Worm (Caenorhabditis elegans) whole organism, L4 larva: ENCODE results near the gene Y97E10AR.8.

ENCODE experiments used
- D1046.2 ChIP-seq: fragments of 200-800 bp; sonication (Bioruptor generic); IDR thresholded peaks from 2 replicates; pipeline ENCODE4 v1.3.6; 2022; ENCODE audit warnings: missing genetic modification characterization, missing compliant biosample characterization
- F26F4.8 ChIP-seq: fragments of 200-800 bp; sonication (Bioruptor generic); conservative IDR thresholded peaks from 2 replicates; pipeline ENCODE4 v1.3.6; 2022; ENCODE audit warnings: missing genetic modification characterization, missing compliant biosample characterization
- F37D6.2 ChIP-seq: sonication (generic microtip); optimal IDR thresholded peaks from 2 replicates; lab custom pipeline; 2016; ENCODE audit warnings: mild to moderate bottlenecking, missing genetic modification characterization, missing compliant biosample characterization
- F49E8.2 ChIP-seq: sonication (generic microtip); optimal IDR thresholded peaks from 2 replicates; lab custom pipeline; 2016; ENCODE audit warnings: missing compliant biosample characterization, mild to moderate bottlenecking, missing genetic modification characterization, borderline replicate concordance
- ZK337.2 ChIP-seq: fragments of 200-800 bp; sonication (Bioruptor generic); IDR thresholded peaks from 2 replicates; pipeline ENCODE4 v1.3.6; 2022; ENCODE audit warnings: missing genetic modification reagents, missing genetic modification characterization, missing compliant biosample characterization
- ama-1 ChIP-seq: fragments of 150-350 bp; optimal IDR thresholded peaks from 2 replicates; lab custom pipeline; 2014; ENCODE audit warnings: inconsistent platforms, mixed read lengths
- attf-4 ChIP-seq: sonication (generic microtip); optimal IDR thresholded peaks from 3 replicates; lab custom pipeline; 2017; ENCODE audit warnings: missing biosample characterization, missing genetic modification characterization
- ces-1 ChIP-seq: fragments of 150-350 bp; sonication (generic microtip); optimal IDR thresholded peaks from 4 replicates; lab custom pipeline; 2014; ENCODE audit warnings: missing biosample characterization, missing genetic modification reagents, missing genetic modification characterization
- ctbp-1 ChIP-seq: fragments of 200-800 bp; sonication (Bioruptor generic); IDR thresholded peaks from 2 replicates; pipeline ENCODE4 v1.3.6; 2022; ENCODE audit warnings: missing genetic modification reagents, missing genetic modification characterization, missing compliant biosample characterization
- daf-16 ChIP-seq, 3 experiments: sonication (generic microtip); optimal IDR thresholded peaks; 2 replicates each; lab custom pipeline; 2016 to 2017; ENCODE audit warnings: missing genetic modification characterization in 3 of 3, missing genetic modification reagents in 3 of 3, mild to moderate bottlenecking in 2 of 3, missing compliant biosample characterization in 2 of 3, missing biosample characterization in 1 of 3, moderate library complexity in 1 of 3
- dmd-6 ChIP-seq: fragments of 200-800 bp; sonication (Bioruptor generic); IDR thresholded peaks from 2 replicates; pipeline ENCODE4 v1.3.6; 2022; ENCODE audit warnings: missing genetic modification reagents, missing genetic modification characterization, missing compliant biosample characterization
- dve-1 ChIP-seq: sonication (generic microtip); optimal IDR thresholded peaks from 2 replicates; lab custom pipeline; 2017; ENCODE audit warnings: antibody characterized with exemption, mild to moderate bottlenecking, missing genetic modification characterization, missing compliant biosample characterization; ENCODE audit not compliant: insufficient read depth
- gei-8 ChIP-seq: fragments of 200-800 bp; sonication (Bioruptor generic); optimal IDR thresholded peaks from 2 replicates; lab custom pipeline; 2018; ENCODE audit warnings: mild to moderate bottlenecking, missing genetic modification characterization, missing compliant biosample characterization
- hlh-11 ChIP-seq: fragments of 200-800 bp; sonication (Bioruptor generic); optimal IDR thresholded peaks from 2 replicates; lab custom pipeline; 2018; ENCODE audit warnings: mild to moderate bottlenecking, missing genetic modification characterization, missing compliant biosample characterization
- hmg-1.1 ChIP-seq: fragments of 200-800 bp; sonication (Bioruptor generic); IDR thresholded peaks from 2 replicates; pipeline ENCODE4 v1.3.6; 2022; ENCODE audit warnings: missing genetic modification reagents, missing genetic modification characterization, missing compliant biosample characterization
- jun-1 ChIP-seq: fragments of 150-350 bp; optimal IDR thresholded peaks from 2 replicates; lab custom pipeline; 2014; ENCODE audit warnings: missing biosample characterization, missing genetic modification reagents, missing genetic modification characterization
- lim-7 ChIP-seq: fragments of 200-800 bp; sonication (Bioruptor generic); IDR thresholded peaks from 2 replicates; pipeline ENCODE4 v1.3.6; 2022; ENCODE audit warnings: missing genetic modification characterization, missing compliant biosample characterization
- lin-1 ChIP-seq: fragments of 200-800 bp; sonication (Bioruptor generic); IDR thresholded peaks from 2 replicates; pipeline ENCODE4 v1.3.6; 2022; ENCODE audit warnings: missing genetic modification reagents, missing genetic modification characterization, missing compliant biosample characterization
- lin-38 ChIP-seq: fragments of 200-800 bp; sonication (Bioruptor generic); IDR thresholded peaks from 2 replicates; pipeline ENCODE4 v1.3.6; 2022; ENCODE audit warnings: missing genetic modification reagents, missing genetic modification characterization, missing compliant biosample characterization
- lir-3 ChIP-seq: sonication (generic microtip); optimal IDR thresholded peaks from 2 replicates; lab custom pipeline; 2016; ENCODE audit warnings: mild to moderate bottlenecking, missing genetic modification characterization, missing compliant biosample characterization
- mdl-1 ChIP-seq, 2 experiments: fragments of 150-350 bp in 1 of 2; sonication (generic microtip) in 1 of 2; optimal IDR thresholded peaks; 2 replicates each; lab custom pipeline; 2014 to 2017; ENCODE audit warnings: missing biosample characterization in 2 of 2, missing genetic modification characterization in 2 of 2
- mep-1 ChIP-seq: fragments of 150-350 bp; sonication (generic microtip); optimal IDR thresholded peaks from 3 replicates; lab custom pipeline; 2014; ENCODE audit warnings: missing biosample characterization, missing genetic modification characterization
- mes-2 ChIP-seq: sonication (generic microtip); optimal IDR thresholded peaks from 2 replicates; lab custom pipeline; 2016; ENCODE audit warnings: missing genotype, mild to moderate bottlenecking, missing genetic modification characterization, missing compliant biosample characterization; ENCODE audit not compliant: poor library complexity, severe bottlenecking
- nhr-10 ChIP-seq: fragments of 150-350 bp; optimal IDR thresholded peaks from 2 replicates; lab custom pipeline; 2014; ENCODE audit warnings: missing biosample characterization, missing genetic modification characterization
- nhr-11 ChIP-seq: fragments of 150-350 bp; optimal IDR thresholded peaks from 2 replicates; lab custom pipeline; 2014; ENCODE audit warnings: missing biosample characterization, missing genetic modification characterization
- nhr-25 ChIP-seq: sonication (generic microtip); optimal IDR thresholded peaks from 2 replicates; lab custom pipeline; 2017; ENCODE audit warnings: missing genetic modification characterization, mild to moderate bottlenecking, missing compliant biosample characterization, antibody characterized with exemption, moderate library complexity, borderline replicate concordance; ENCODE audit not compliant: insufficient read depth
- nhr-28 ChIP-seq: fragments of 150-350 bp; optimal IDR thresholded peaks from 2 replicates; lab custom pipeline; 2014; ENCODE audit warnings: missing biosample characterization, missing genetic modification characterization
- nhr-6 ChIP-seq: fragments of 150-350 bp; optimal IDR thresholded peaks from 2 replicates; lab custom pipeline; 2014; ENCODE audit warnings: missing biosample characterization, missing genetic modification characterization
- php-3 ChIP-seq: fragments of 200-800 bp; sonication (Bioruptor generic); IDR thresholded peaks from 2 replicates; pipeline ENCODE4 v1.3.6; 2022; ENCODE audit warnings: missing genetic modification reagents, missing genetic modification characterization, missing compliant biosample characterization
- pqm-1 ChIP-seq: sonication (generic microtip); optimal IDR thresholded peaks from 2 replicates; lab custom pipeline; 2017; ENCODE audit warnings: missing biosample characterization, missing genetic modification characterization
- sdz-12 ChIP-seq: fragments of 200-800 bp; sonication (Bioruptor generic); optimal IDR thresholded peaks from 2 replicates; lab custom pipeline; 2018; ENCODE audit warnings: mild to moderate bottlenecking, missing genetic modification characterization, missing compliant biosample characterization
- skn-1 ChIP-seq: fragments of 150-350 bp; optimal IDR thresholded peaks from 2 replicates; lab custom pipeline; 2014; ENCODE audit warnings: missing biosample characterization, missing genetic modification characterization
- snpc-1.2 ChIP-seq: fragments of 200-800 bp; sonication (Bioruptor generic); IDR thresholded peaks from 2 replicates; pipeline ENCODE4 v1.3.6; 2022; ENCODE audit warnings: missing genetic modification reagents, missing genetic modification characterization, missing compliant biosample characterization
- tag-97 ChIP-seq: fragments of 200-800 bp; sonication (Bioruptor generic); IDR thresholded peaks from 2 replicates; pipeline ENCODE4 v1.3.6; 2022; ENCODE audit warnings: missing genetic modification characterization, missing compliant biosample characterization
- tra-1 ChIP-seq: fragments of 200-800 bp; sonication (Bioruptor generic); IDR thresholded peaks from 2 replicates; pipeline ENCODE4 v1.3.6; 2022; ENCODE audit warnings: missing genetic modification reagents, missing genetic modification characterization, missing compliant biosample characterization
- unc-39 ChIP-seq: sonication (generic microtip); optimal IDR thresholded peaks from 2 replicates; lab custom pipeline; 2017; ENCODE audit warnings: missing biosample characterization, missing genetic modification characterization
- zfp-2 ChIP-seq: sonication (generic microtip); optimal IDR thresholded peaks from 2 replicates; lab custom pipeline; 2016; ENCODE audit warnings: mild to moderate bottlenecking, missing genetic modification characterization, missing compliant biosample characterization
- zip-2 ChIP-seq: fragments of 150-350 bp; optimal IDR thresholded peaks from 2 replicates; lab custom pipeline; 2014; ENCODE audit warnings: missing biosample characterization, missing genetic modification characterization
- ztf-11 ChIP-seq: fragments of 150-350 bp; optimal IDR thresholded peaks from 2 replicates; lab custom pipeline; 2014; ENCODE audit warnings: missing biosample characterization, missing genetic modification characterization

Gene Y97E10AR.8

DNA sequence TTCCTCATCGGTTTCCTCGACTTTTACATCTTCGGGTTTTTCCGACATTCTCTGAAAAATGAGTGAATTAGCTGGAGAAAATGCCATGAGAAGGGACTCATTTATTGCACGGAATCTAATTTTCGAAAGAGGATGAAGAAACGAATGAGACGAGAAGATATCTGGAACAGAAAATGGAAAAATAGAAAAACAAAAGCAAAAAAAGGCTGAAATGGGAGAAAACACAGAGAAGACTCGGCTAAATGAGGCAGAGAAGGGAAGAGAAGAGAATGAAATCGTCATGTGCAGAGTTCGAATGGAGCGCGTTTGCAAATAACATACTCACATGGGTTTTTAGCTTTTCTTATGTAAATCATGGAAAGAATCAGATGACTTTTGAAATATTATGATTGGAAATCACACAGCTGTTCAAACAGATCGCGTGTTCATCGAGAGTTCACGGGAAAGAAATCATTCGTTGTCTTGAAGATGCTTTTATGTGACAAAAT, 8.8 kb downstream of the Y97E10AR.8 start, which contains the start of gene Y97E10AR.6 (continued):
- TF ChIP-seq F49E8.2 (tag; lab: Kevin White, UChicago) (no peak), zip-2 (tag; lab: Kevin White, UChicago) (no peak), zfp-2 (no peak), F26F4.8 (GFP tag; lab: Robert Waterston, UW) (no peak), skn-1 (tag; lab: Kevin White, UChicago) (no peak), F37D6.2 (tag; lab: Kevin White, UChicago) (no peak), hmg-1.1 (GFP tag; lab: Robert Waterston, UW) (0 out of 2 replicates have a peak, but pooled peaks have one; percentile 22), ces-1 (GFP tag; lab: Kevin White, UChicago) (no peak), ama-1 (peak; percentile 50)

DNA sequence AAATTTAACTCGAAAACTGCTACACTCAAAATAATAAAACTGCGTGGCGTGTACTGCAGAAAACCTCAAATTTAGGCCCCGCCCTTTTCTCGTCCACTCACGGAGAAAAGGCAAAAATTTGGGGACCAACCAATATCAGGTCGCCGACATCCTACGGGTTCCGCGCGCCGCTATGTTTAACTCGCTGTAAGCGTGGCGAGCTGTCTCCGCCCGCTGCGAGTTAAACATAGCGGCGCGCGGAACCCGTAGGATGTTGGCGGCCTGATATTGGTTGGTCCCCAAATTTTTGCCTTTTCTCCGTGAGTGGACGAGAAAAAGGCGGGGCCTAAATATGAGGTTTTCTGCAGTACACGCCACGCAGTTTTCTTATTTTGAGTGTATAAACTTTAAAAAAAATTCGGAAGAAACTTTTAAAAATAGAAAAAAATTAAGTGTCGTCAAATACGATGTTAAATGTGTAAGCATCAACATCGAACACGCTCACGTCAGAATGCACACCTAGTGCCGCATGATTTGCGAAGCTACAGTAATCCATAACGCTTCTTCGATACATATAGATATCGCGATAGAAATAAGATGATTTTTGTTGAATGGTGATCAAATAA, 9.7 kb downstream of the Y97E10AR.8 start:
- TF ChIP-seq lim-7 (GFP tag; lab: Robert Waterston, UW) (0 out of 2 replicates have a peak, but pooled peaks have one; percentile 6), lin-38 (GFP tag; lab: Robert Waterston, UW) (0 out of 2 replicates have a peak, but pooled peaks have one; percentile 21), F49E8.2 (tag; lab: Kevin White, UChicago) (peak; percentile 40)

DNA sequence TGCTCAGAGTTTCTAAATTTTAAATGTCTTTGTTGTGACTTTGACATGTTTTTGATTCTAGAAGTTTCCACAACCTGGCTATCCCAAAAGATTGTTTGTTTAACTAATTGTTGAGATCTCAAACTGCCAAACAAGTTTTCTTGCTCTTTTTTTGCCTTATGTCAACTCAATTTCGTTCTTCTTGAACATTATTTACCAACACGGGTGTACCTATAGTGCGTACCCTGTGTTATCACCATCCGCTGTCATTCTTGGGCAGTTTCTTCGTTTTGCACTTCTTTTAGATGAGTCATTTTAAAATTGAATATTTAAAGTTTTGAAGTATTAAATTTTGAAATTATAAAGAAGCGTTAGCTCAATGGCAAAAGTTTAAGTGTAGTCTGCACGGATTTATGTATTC, 11.8 kb downstream of the Y97E10AR.8 start, which contains the start of gene sptl-2:
sptl-2 (plus strand) TSS at position 280 of the 400 bp plus-strand sequence.
- TF ChIP-seq daf-16 (GFP tag; optimal IDR thresholded peaks at IDR 0.05; lab: Kevin White, UChicago) (no peak), daf-16 (tag; optimal IDR thresholded peaks at IDR 0.05; lab: Kevin White, UChicago) (peak; percentile 40), dve-1 (tag; lab: Kevin White, UChicago) (peak; percentile 15), ctbp-1 (GFP tag; lab: Robert Waterston, UW) (no peak), lim-7 (GFP tag; lab: Robert Waterston, UW) (no peak), hlh-11 (tag; lab: Kevin White, UChicago) (no peak), tag-97 (no peak), nhr-25 (tag; lab: Kevin White, UChicago) (no peak), mes-2 (peak; percentile 8), ztf-11 (no peak), zip-2 (tag; lab: Kevin White, UChicago) (no peak), dmd-6 (peak; percentile 23), F49E8.2 (tag; lab: Kevin White, UChicago) (no peak), nhr-28 (tag; lab: Kevin White, UChicago) (peak; percentile 59), attf-4 (no peak), unc-39 (no peak), sdz-12 (GFP tag; lab: Kevin White, UChicago) (no peak), jun-1 (no peak), ZK337.2 (GFP tag; lab: Robert Waterston, UW) (no peak), zfp-2 (no peak), lin-38 (GFP tag; lab: Robert Waterston, UW) (no peak), snpc-1.2 (GFP tag; lab: Robert Waterston, UW) (no peak), mep-1 (peak; percentile 4), mdl-1 (tag; optimal IDR thresholded peaks at IDR 0.05; lab: Kevin White, UChicago) (no peak), D1046.2 (GFP tag; lab: Robert Waterston, UW) (no peak), tra-1 (GFP tag; lab: Robert Waterston, UW) (no peak), skn-1 (tag; lab: Kevin White, UChicago) (no peak), pqm-1 (tag; lab: Kevin White, UChicago) (peak; percentile 84), lir-3 (tag; lab: Kevin White, UChicago) (no peak)

ce11 chrV:8017924-8018323, 12.8 kb downstream of the Y97E10AR.8 start:
- TF ChIP-seq hlh-11 (tag; lab: Kevin White, UChicago) (peak; percentile 65), nhr-10 (tag; lab: Kevin White, UChicago) (no peak), gei-8 (no peak), dve-1 (tag; lab: Kevin White, UChicago) (peak; percentile 28), php-3 (GFP tag; lab: Robert Waterston, UW) (peak; percentile 61), D1046.2 (GFP tag; lab: Robert Waterston, UW) (no peak), attf-4 (no peak), nhr-11 (no peak), nhr-6 (tag; lab: Kevin White, UChicago) (peak; percentile 12), lin-1 (GFP tag; lab: Robert Waterston, UW) (0 out of 2 replicates have a peak, but pooled peaks have one; percentile 17), nhr-28 (tag; lab: Kevin White, UChicago) (peak; percentile 81), mep-1 (peak; percentile 1), pqm-1 (tag; lab: Kevin White, UChicago) (peak; percentile 87), dmd-6 (peak; percentile 75), daf-16 (GFP tag; optimal IDR thresholded peaks at IDR 0.05; lab: Kevin White, UChicago) (no peak), daf-16 (tag; optimal IDR thresholded peaks at IDR 0.05; lab: Kevin White, UChicago) (peak; percentile 39)
